Fruit fly (Drosophila melanogaster) whole organism, embryonic: ENCODE results near the gene CG12182.

Source experiments
- Atf-2 ChIP-seq: fragments of 200-800 bp; sonication (Bioruptor generic); optimal IDR thresholded peaks from 2 replicates; lab custom pipeline; 2016; ENCODE audit warnings: missing biosample characterization, missing genetic modification characterization
- Atf3 ChIP-seq: fragments of 200-800 bp; sonication (Bioruptor generic); optimal IDR thresholded peaks from 3 replicates; lab custom pipeline; 2016; ENCODE audit warnings: missing biosample characterization, missing genetic modification characterization
- CG10267 ChIP-seq: fragments of 200-800 bp; sonication (Bioruptor generic); optimal IDR thresholded peaks from 2 replicates; lab custom pipeline; 2018; ENCODE audit warnings: missing biosample characterization, mild to moderate bottlenecking, missing genetic modification characterization, moderate library complexity
- CG10431 ChIP-seq: fragments of 200-800 bp; sonication (Bioruptor generic); optimal IDR thresholded peaks from 3 replicates; lab custom pipeline; 2018; ENCODE audit warnings: missing biosample characterization, mild to moderate bottlenecking, missing genetic modification characterization
- CG10959 ChIP-seq: fragments of 200-800 bp; sonication (Bioruptor generic); IDR thresholded peaks from 2 replicates; pipeline ENCODE4 v1.3.6; 2022; ENCODE audit warnings: missing biosample characterization, missing genetic modification characterization
- CG11504 ChIP-seq: fragments of 200-800 bp; sonication (Bioruptor generic); optimal IDR thresholded peaks from 3 replicates; lab custom pipeline; 2019; ENCODE audit warnings: missing biosample characterization, mild to moderate bottlenecking, missing genetic modification characterization, moderate library complexity
- CG12155 ChIP-seq: fragments of 200-800 bp; sonication (Bioruptor generic); optimal IDR thresholded peaks from 3 replicates; lab custom pipeline; 2016; ENCODE audit warnings: missing biosample characterization, missing genetic modification characterization
- CG12659 ChIP-seq: fragments of 200-800 bp; sonication (Bioruptor generic); optimal IDR thresholded peaks from 3 replicates; lab custom pipeline; 2017; ENCODE audit warnings: mild to moderate bottlenecking, missing biosample characterization, missing genetic modification reagents, missing genetic modification characterization
- CG12744 ChIP-seq: fragments of 200-800 bp; sonication (Bioruptor generic); optimal IDR thresholded peaks from 2 replicates; lab custom pipeline; 2016; ENCODE audit warnings: missing biosample characterization, missing genetic modification characterization
- CG15269 ChIP-seq: fragments of 200-800 bp; sonication (Bioruptor generic); optimal IDR thresholded peaks from 2 replicates; lab custom pipeline; 2018; ENCODE audit warnings: missing biosample characterization, mild to moderate bottlenecking, missing genetic modification characterization, moderate library complexity
- CG17385 ChIP-seq: fragments of 200-800 bp; sonication (Bioruptor generic); optimal IDR thresholded peaks from 3 replicates; lab custom pipeline; 2018; ENCODE audit warnings: missing biosample characterization, mild to moderate bottlenecking, missing genetic modification characterization
- CG17568 ChIP-seq: fragments of 200-800 bp; sonication (Bioruptor generic); optimal IDR thresholded peaks from 2 replicates; lab custom pipeline; 2018; ENCODE audit warnings: missing biosample characterization, mild to moderate bottlenecking, missing genetic modification characterization, moderate library complexity
- CG2120 ChIP-seq: fragments of 200-800 bp; sonication (Bioruptor generic); optimal IDR thresholded peaks from 3 replicates; lab custom pipeline; 2016; ENCODE audit warnings: missing biosample characterization, missing genetic modification characterization
- CG2889 ChIP-seq: fragments of 200-800 bp; sonication (Bioruptor generic); IDR thresholded peaks from 3 replicates; pipeline ENCODE4 v1.3.6; 2022; ENCODE audit warnings: missing biosample characterization, missing genetic modification characterization
- CG30431 ChIP-seq: fragments of 200-800 bp; sonication (Bioruptor generic); optimal IDR thresholded peaks from 2 replicates; lab custom pipeline; 2017; ENCODE audit warnings: missing biosample characterization, missing genetic modification characterization
- CG31224 ChIP-seq: fragments of 200-800 bp; sonication (Bioruptor generic); IDR thresholded peaks from 2 replicates; pipeline ENCODE4 v1.3.6; 2022; ENCODE audit warnings: missing biosample characterization, missing genetic modification characterization
- CG31388 ChIP-seq: fragments of 200-800 bp; sonication (Bioruptor generic); optimal IDR thresholded peaks from 2 replicates; lab custom pipeline; 2016; ENCODE audit warnings: missing biosample characterization, missing genetic modification characterization
- CG3281 ChIP-seq: fragments of 200-800 bp; sonication (Bioruptor generic); optimal IDR thresholded peaks from 3 replicates; lab custom pipeline; 2017; ENCODE audit warnings: missing biosample characterization, mild to moderate bottlenecking, missing genetic modification characterization
- CG4707 ChIP-seq: fragments of 200-800 bp; sonication (Bioruptor generic); optimal IDR thresholded peaks from 2 replicates; lab custom pipeline; 2018; ENCODE audit warnings: missing biosample characterization, mild to moderate bottlenecking, missing genetic modification characterization, moderate library complexity
- Chrac-16 ChIP-seq: fragments of 200-800 bp; sonication (Bioruptor generic); optimal IDR thresholded peaks from 3 replicates; lab custom pipeline; 2016; ENCODE audit warnings: missing biosample characterization, missing genetic modification characterization
- CrebB ChIP-seq: fragments of 200-800 bp; sonication (Bioruptor generic); optimal IDR thresholded peaks from 3 replicates; lab custom pipeline; 2018; ENCODE audit warnings: missing biosample characterization, mild to moderate bottlenecking, missing genetic modification characterization
- Dfd ChIP-seq, 2 experiments: fragments of >200 bp; optimal IDR thresholded peaks; 2 replicates each; lab custom pipeline; 2017; ENCODE audit warnings: missing biosample characterization in 2 of 2, missing genetic modification characterization in 2 of 2
- Dip2 ChIP-seq: fragments of 200-800 bp; sonication (Bioruptor generic); IDR thresholded peaks from 2 replicates; pipeline ENCODE4 v1.3.6; 2022; ENCODE audit warnings: missing biosample characterization, missing genetic modification characterization
- Elba2 ChIP-seq: fragments of 200-800 bp; sonication (Bioruptor generic); optimal IDR thresholded peaks from 3 replicates; lab custom pipeline; 2016; ENCODE audit warnings: missing biosample characterization, missing genetic modification characterization
- HmgZ ChIP-seq: fragments of 200-800 bp; sonication (Bioruptor generic); optimal IDR thresholded peaks from 2 replicates; lab custom pipeline; 2018; ENCODE audit warnings: missing biosample characterization, mild to moderate bottlenecking, missing genetic modification characterization
- Hsf ChIP-seq: fragments of 200-800 bp; sonication (Bioruptor generic); optimal IDR thresholded peaks from 3 replicates; lab custom pipeline; 2016; ENCODE audit warnings: missing biosample characterization, missing genetic modification characterization
- Mes4 ChIP-seq: fragments of 200-800 bp; sonication (Bioruptor generic); optimal IDR thresholded peaks from 2 replicates; lab custom pipeline; 2016; ENCODE audit warnings: missing biosample characterization, missing genetic modification characterization
- NC2β ChIP-seq: fragments of 200-800 bp; sonication (Bioruptor generic); optimal IDR thresholded peaks from 2 replicates; lab custom pipeline; 2016; ENCODE audit warnings: missing biosample characterization, missing genetic modification characterization
- Optix ChIP-seq: fragments of 200-800 bp; sonication (Bioruptor generic); IDR thresholded peaks from 3 replicates; pipeline ENCODE4 v1.3.6; 2022; ENCODE audit warnings: missing biosample characterization, missing genetic modification characterization
- PHDP ChIP-seq: fragments of 200-800 bp; sonication (Bioruptor generic); optimal IDR thresholded peaks from 3 replicates; lab custom pipeline; 2018; ENCODE audit warnings: missing biosample characterization, mild to moderate bottlenecking, missing genetic modification characterization, moderate library complexity
- Poxn ChIP-seq: fragments of 200-800 bp; sonication (Bioruptor generic); IDR thresholded peaks from 2 replicates; pipeline ENCODE4 v1.3.6; 2022; ENCODE audit warnings: missing biosample characterization, missing genetic modification characterization
- Xbp1 ChIP-seq: fragments of 200-800 bp; sonication (Bioruptor generic); optimal IDR thresholded peaks from 3 replicates; lab custom pipeline; 2016; ENCODE audit warnings: missing biosample characterization, mild to moderate bottlenecking, missing genetic modification characterization
- aop ChIP-seq: fragments of 200-800 bp; sonication (Bioruptor generic); IDR thresholded peaks from 2 replicates; pipeline ENCODE4 v1.3.6; 2022; ENCODE audit warnings: missing biosample characterization, missing genetic modification characterization
- ash1 ChIP-seq: fragments of 200-800 bp; sonication (Bioruptor generic); optimal IDR thresholded peaks from 2 replicates; lab custom pipeline; 2018; ENCODE audit warnings: missing biosample characterization, mild to moderate bottlenecking, missing genetic modification characterization
- dati ChIP-seq: fragments of 200-800 bp; sonication (Bioruptor generic); IDR thresholded peaks from 2 replicates; pipeline ENCODE4 v1.3.6; 2022; ENCODE audit warnings: missing biosample characterization, missing genetic modification characterization
- disco-r ChIP-seq: fragments of 200-800 bp; sonication (Bioruptor generic); optimal IDR thresholded peaks from 2 replicates; lab custom pipeline; 2016; ENCODE audit warnings: missing biosample characterization, missing genetic modification characterization
- eve ChIP-seq, 2 experiments: fragments of >200 bp; optimal IDR thresholded peaks; 2 replicates each; lab custom pipeline; 2017; ENCODE audit warnings: missing biosample characterization in 2 of 2, missing genetic modification characterization in 2 of 2
- ham ChIP-seq: fragments of 200-800 bp; sonication (Bioruptor generic); IDR thresholded peaks from 2 replicates; pipeline ENCODE4 v1.3.6; 2022; ENCODE audit warnings: missing biosample characterization, missing genetic modification characterization
- inv ChIP-seq: fragments of 200-800 bp; sonication (Bioruptor generic); IDR thresholded peaks from 2 replicates; pipeline ENCODE4 v1.3.6; 2022; ENCODE audit warnings: missing biosample characterization, missing genetic modification characterization; ENCODE audit not compliant: partially characterized antibody
- kay ChIP-seq: fragments of 200-800 bp; sonication (Bioruptor generic); optimal IDR thresholded peaks from 2 replicates; lab custom pipeline; 2016; ENCODE audit warnings: missing biosample characterization, missing genetic modification characterization
- odd ChIP-seq: fragments of 200-800 bp; sonication (Bioruptor generic); optimal IDR thresholded peaks from 2 replicates; lab custom pipeline; 2017; ENCODE audit warnings: missing biosample characterization, mild to moderate bottlenecking, missing genetic modification characterization
- pb ChIP-seq: fragments of 200-800 bp; sonication (Bioruptor generic); optimal IDR thresholded peaks from 3 replicates; lab custom pipeline; 2016; ENCODE audit warnings: missing biosample characterization, missing genetic modification characterization
- pfk ChIP-seq: fragments of 200-800 bp; sonication (Bioruptor generic); optimal IDR thresholded peaks from 2 replicates; lab custom pipeline; 2018; ENCODE audit warnings: missing biosample characterization, mild to moderate bottlenecking, missing genetic modification characterization, moderate library complexity
- row ChIP-seq: fragments of 200-800 bp; sonication (Bioruptor generic); IDR thresholded peaks from 3 replicates; pipeline ENCODE4 v1.3.6; 2022; ENCODE audit warnings: missing biosample characterization, missing genetic modification characterization
- salm ChIP-seq: fragments of 200-800 bp; sonication (Bioruptor generic); optimal IDR thresholded peaks from 2 replicates; lab custom pipeline; 2018; ENCODE audit warnings: missing biosample characterization, mild to moderate bottlenecking, missing genetic modification characterization
- sd ChIP-seq: fragments of 200-800 bp; sonication (Bioruptor generic); optimal IDR thresholded peaks from 3 replicates; lab custom pipeline; 2018; ENCODE audit warnings: missing biosample characterization, mild to moderate bottlenecking, missing genetic modification characterization, moderate library complexity
- slbo ChIP-seq: fragments of 200-800 bp; sonication (Bioruptor generic); IDR thresholded peaks from 2 replicates; pipeline ENCODE4 v1.3.6; 2022; ENCODE audit warnings: missing biosample characterization, missing genetic modification characterization
- tgo ChIP-seq: fragments of 200-800 bp; sonication (Bioruptor generic); IDR thresholded peaks from 3 replicates; pipeline ENCODE4 v1.3.6; 2022; ENCODE audit warnings: missing biosample characterization, missing genetic modification characterization
- tin ChIP-seq: fragments of 200-800 bp; sonication (Bioruptor generic); optimal IDR thresholded peaks from 3 replicates; lab custom pipeline; 2016; ENCODE audit warnings: missing biosample characterization, missing genetic modification characterization
- tio ChIP-seq: fragments of 200-800 bp; sonication (Bioruptor generic); optimal IDR thresholded peaks from 2 replicates; lab custom pipeline; 2017; ENCODE audit warnings: missing biosample characterization, missing genetic modification characterization, inconsistent platforms
- tup ChIP-seq: fragments of 200-800 bp; sonication (Bioruptor generic); optimal IDR thresholded peaks from 2 replicates; lab custom pipeline; 2016; ENCODE audit warnings: missing biosample characterization, mild to moderate bottlenecking, missing genetic modification characterization, moderate library complexity

Gene CG12182

DNA sequence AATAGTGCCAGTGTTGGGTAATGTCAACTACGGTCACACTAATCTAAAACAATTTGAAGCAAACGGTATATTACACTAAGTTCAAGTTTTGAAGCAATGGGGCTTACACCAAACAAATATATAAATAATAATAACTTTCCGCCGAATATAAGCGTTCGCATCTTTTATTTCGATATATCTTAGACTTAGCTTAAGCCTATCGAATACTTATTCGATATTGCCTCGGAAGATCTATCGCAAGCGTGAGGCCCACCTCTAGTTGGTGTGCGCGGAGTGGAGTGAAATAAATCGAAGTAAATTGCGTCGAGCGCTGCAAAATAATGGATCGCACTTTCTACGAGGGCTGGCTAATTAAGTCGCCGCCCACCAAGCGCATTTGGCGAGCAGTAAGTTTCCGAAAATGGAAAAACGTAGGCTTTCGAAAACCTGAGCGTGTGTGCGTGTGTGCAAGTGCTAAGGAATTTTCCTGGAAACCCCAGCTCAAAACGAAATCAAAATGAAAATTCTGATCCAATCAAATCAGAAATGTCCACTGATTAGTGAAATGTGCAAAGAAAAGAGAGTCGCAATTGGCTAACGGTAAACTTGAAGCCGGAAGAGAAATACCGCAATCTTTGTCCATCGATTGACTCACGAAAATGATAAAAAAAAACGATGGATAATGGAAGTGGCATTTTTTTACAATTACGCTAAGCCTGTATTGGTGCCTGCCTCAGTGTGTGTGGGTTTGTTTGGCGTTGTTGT is 10.0 kb downstream of the CG12182 start, which contains the start of gene dos (continued):
- TF ChIP-seq CG12155 (GFP tag; lab: Kevin White, UChicago) (peak; percentile 30), CrebB (peak; percentile 39), Xbp1 (GFP tag; lab: Kevin White, UChicago) (peak; percentile 58), CG30431 (GFP tag; lab: Kevin White, UChicago) (no peak), pfk (GFP tag; lab: Kevin White, UChicago) (no peak), CG3281 (GFP tag; lab: Kevin White, UChicago) (peak; percentile 31), PHDP (tag; lab: Kevin White, UChicago) (peak; percentile 47), tgo (GFP tag; lab: Robert Waterston, UW) (no peak), ash1 (GFP tag; lab: Kevin White, UChicago) (no peak), CG31388 (GFP tag; lab: Kevin White, UChicago) (no peak), sd (tag; lab: Kevin White, UChicago) (peak; percentile 32), CG15269 (tag; lab: Kevin White, UChicago) (peak; percentile 33), kay (GFP tag; lab: Kevin White, UChicago) (no peak), Dip2 (no peak), HmgZ (tag; lab: Kevin White, UChicago) (peak; percentile 58), CG10959 (GFP tag; lab: Robert Waterston, UW) (no peak), CG10431 (GFP tag; lab: Kevin White, UChicago) (no peak), Atf-2 (GFP tag; lab: Kevin White, UChicago) (no peak), tup (GFP tag; lab: Kevin White, UChicago) (peak; percentile 11), salm (tag; lab: Kevin White, UChicago) (no peak), odd (no peak), disco-r (GFP tag; lab: Kevin White, UChicago) (no peak), inv (GFP tag; lab: Robert Waterston, UW) (peak; percentile 58), Chrac-16 (GFP tag; lab: Kevin White, UChicago) (peak; percentile 44), NC2β (peak; percentile 54), CG17385 (GFP tag; lab: Kevin White, UChicago) (peak; percentile 46), CG12744 (no peak), Dfd (GFP tag; optimal IDR thresholded peaks at IDR 0.05; lab: Kevin White, UChicago) (no peak), Elba2 (no peak), pb (GFP tag; lab: Kevin White, UChicago) (no peak), CG2889 (no peak), Mes4 (GFP tag; lab: Kevin White, UChicago) (peak; percentile 10), Optix (GFP tag; lab: Robert Waterston, UW) (0 out of 3 replicates have a peak, but pooled peaks have one; percentile 31), CG17568 (GFP tag; lab: Kevin White, UChicago) (no peak), CG31224 (GFP tag; lab: Robert Waterston, UW) (no peak), Atf3 (no peak), Hsf (GFP tag; lab: Kevin White, UChicago) (peak; percentile 50), CG2120 (GFP tag; lab: Kevin White, UChicago) (peak; percentile 70), ham (no peak), CG11504 (peak; percentile 52), CG4707 (GFP tag; lab: Kevin White, UChicago) (no peak), slbo (GFP tag; lab: Robert Waterston, UW) (peak; percentile 45), eve (GFP tag; optimal IDR thresholded peaks at IDR 0.05; lab: Kevin White, UChicago) (no peak), CG12659 (GFP tag; lab: Kevin White, UChicago) (peak; percentile 87), tin (GFP tag; lab: Kevin White, UChicago) (peak; percentile 14), CG10267 (tag; lab: Kevin White, UChicago) (peak; percentile 100), aop (GFP tag; lab: Robert Waterston, UW) (no peak), tio (GFP tag; lab: Kevin White, UChicago) (no peak), row (GFP tag; lab: Robert Waterston, UW) (peak; percentile 52; the same call in 2 of the 3 replicates), Poxn (GFP tag; lab: Robert Waterston, UW) (no peak), dati (GFP tag; lab: Robert Waterston, UW) (no peak)
